Worm (Caenorhabditis elegans): ENCODE results near the gene prp-38.

DNA sequence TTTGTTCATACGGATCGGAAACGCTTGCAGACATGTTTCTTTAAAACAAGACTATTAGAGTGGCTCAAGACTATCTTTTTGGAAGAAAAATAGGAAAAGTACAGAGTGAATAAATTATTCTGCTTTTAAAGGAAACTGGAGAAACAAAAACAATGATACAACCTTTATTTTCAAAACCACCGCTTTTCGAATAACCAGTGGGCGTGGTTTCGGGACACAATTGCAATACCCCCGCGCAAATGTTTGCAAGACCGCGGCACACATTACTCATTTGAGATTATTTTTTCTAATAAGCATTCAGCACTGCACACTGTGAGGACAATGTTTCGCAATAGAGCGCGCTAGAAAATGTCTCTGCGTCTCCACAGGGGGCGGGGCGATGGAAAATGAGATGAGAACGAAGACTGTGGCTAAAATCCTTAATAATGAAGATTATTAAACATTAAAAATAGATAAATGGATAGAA lies 2.1 kb upstream of the prp-38 start, which contains the start of gene plrg-1:
- no peak for TF ChIP-seq pha-4 (tag; optimal IDR thresholded peaks at IDR 0.05)
- TF ChIP-seq ref-2 (tag; optimal IDR thresholded peaks at IDR 0.05), result peak; percentile 89
- TF ChIP-seq hlh-30 (tag; optimal IDR thresholded peaks at IDR 0.05; ENCODE audit: insufficient read depth), result peak; percentile 70
- peak; percentile 90 for TF ChIP-seq rnt-1 (tag; optimal IDR thresholded peaks at IDR 0.05)
- no peak for TF ChIP-seq ama-1 (optimal IDR thresholded peaks at IDR 0.05)
- peak; percentile 91 for TF ChIP-seq sox-2 (GFP tag; IDR thresholded peaks at IDR 0.05)
- TF ChIP-seq tbx-7 (tag; optimal IDR thresholded peaks at IDR 0.05), result peak; percentile 53
- peak; percentile 79 for TF ChIP-seq madf-2 (tag; optimal IDR thresholded peaks at IDR 0.05)
- peak; percentile 22 for TF ChIP-seq fkh-10 (GFP tag; optimal IDR thresholded peaks at IDR 0.05)
- TF ChIP-seq unc-55 (GFP tag; optimal IDR thresholded peaks at IDR 0.05), result peak; percentile 11
- TF ChIP-seq npax-4 (tag; optimal IDR thresholded peaks at IDR 0.05), result peak; percentile 57
